Worm (Caenorhabditis elegans): ENCODE data around the gene C25H3.15.

The C25H3.15 gene

ce11 chrII:5661735-5662177 is 3.4 kb upstream of the C25H3.15 start:
- TF ChIP-seq elt-1 (tag; optimal IDR thresholded peaks at IDR 0.05; ENCODE audit: borderline replicate concordance, insufficient read depth) (no peak), ces-1 (GFP tag; optimal IDR thresholded peaks at IDR 0.05) (peak; percentile 61), tbx-8 (GFP tag; optimal IDR thresholded peaks at IDR 0.05) (peak; percentile 34), sptf-1 (tag; optimal IDR thresholded peaks at IDR 0.05) (peak; percentile 95), bed-3 (GFP tag; optimal IDR thresholded peaks at IDR 0.05) (peak; percentile 54), lin-13 (tag; optimal IDR thresholded peaks at IDR 0.05) (no peak), flh-1 (GFP tag; optimal IDR thresholded peaks at IDR 0.05) (peak; percentile 1), nhr-12 (tag; optimal IDR thresholded peaks at IDR 0.05) (peak; percentile 23), mls-2 (tag; optimal IDR thresholded peaks at IDR 0.05) (peak; percentile 97), zip-8 (tag; optimal IDR thresholded peaks at IDR 0.05) (no peak), mep-1 (tag; optimal IDR thresholded peaks at IDR 0.05) (peak; percentile 44), unc-39 (tag; optimal IDR thresholded peaks at IDR 0.05) (no peak), ham-2 (GFP tag; optimal IDR thresholded peaks at IDR 0.05) (peak; percentile 96), cnd-1 (tag; optimal IDR thresholded peaks at IDR 0.05) (peak; percentile 78), nhr-76 (tag; optimal IDR thresholded peaks at IDR 0.05) (peak; percentile 54), lin-32 (GFP tag; optimal IDR thresholded peaks at IDR 0.05) (peak; percentile 70), ceh-39 (tag; optimal IDR thresholded peaks at IDR 0.05) (peak; percentile 73), nhr-28 (tag; optimal IDR thresholded peaks at IDR 0.05) (no peak), unc-62 (GFP tag; optimal IDR thresholded peaks at IDR 0.05) (peak; percentile 58), elt-3 (tag; optimal IDR thresholded peaks at IDR 0.05) (peak; percentile 76), ceh-43 (GFP tag; optimal IDR thresholded peaks at IDR 0.05) (peak; percentile 66), drap-1 (GFP tag; optimal IDR thresholded peaks at IDR 0.05) (peak; percentile 90), mab-5 (tag; optimal IDR thresholded peaks at IDR 0.05) (no peak), nhr-237 (tag; optimal IDR thresholded peaks at IDR 0.05) (peak; percentile 71), hlh-1 (tag; optimal IDR thresholded peaks at IDR 0.05) (peak; percentile 79), nhr-2 (tag; optimal IDR thresholded peaks at IDR 0.05) (peak; percentile 38), snpc-4 (tag; optimal IDR thresholded peaks at IDR 0.05) (no peak), sem-2 (GFP tag; optimal IDR thresholded peaks at IDR 0.05) (peak; percentile 77), pha-4 (tag; optimal IDR thresholded peaks at IDR 0.05) (peak; percentile 80), M03D4.4 (tag; optimal IDR thresholded peaks at IDR 0.05) (peak; percentile 86), blmp-1 (tag; optimal IDR thresholded peaks at IDR 0.05) (no peak), lsy-2 (tag; optimal IDR thresholded peaks at IDR 0.05) (peak; percentile 70), unc-120 (tag; optimal IDR thresholded peaks at IDR 0.05; ENCODE audit: poor library complexity, severe bottlenecking) (peak; percentile 93), ceh-83 (GFP tag; optimal IDR thresholded peaks at IDR 0.05) (peak; percentile 90), ztf-11 (tag; optimal IDR thresholded peaks at IDR 0.05) (peak; percentile 62)

ce11 chrII:5663180-5663791 is 1.8 kb upstream of the C25H3.15 start:
- no peak for TF ChIP-seq ceh-83 (GFP tag; optimal IDR thresholded peaks at IDR 0.05)
- TF ChIP-seq sptf-1 (tag; optimal IDR thresholded peaks at IDR 0.05), result no peak
- TF ChIP-seq mls-2 (tag; optimal IDR thresholded peaks at IDR 0.05), result no peak
- no peak for TF ChIP-seq nhr-12 (tag; optimal IDR thresholded peaks at IDR 0.05)
- no peak for TF ChIP-seq ceh-43 (GFP tag; optimal IDR thresholded peaks at IDR 0.05)
- TF ChIP-seq mep-1 (tag; optimal IDR thresholded peaks at IDR 0.05), result no peak
- TF ChIP-seq nhr-2 (tag; optimal IDR thresholded peaks at IDR 0.05), result no peak
- no peak for TF ChIP-seq elt-1 (tag; optimal IDR thresholded peaks at IDR 0.05; ENCODE audit: borderline replicate concordance, insufficient read depth)
- no peak for TF ChIP-seq sem-2 (GFP tag; optimal IDR thresholded peaks at IDR 0.05)
- TF ChIP-seq pha-4 (tag; optimal IDR thresholded peaks at IDR 0.05), result no peak
- no peak for TF ChIP-seq ceh-39 (tag; optimal IDR thresholded peaks at IDR 0.05)
- TF ChIP-seq M03D4.4 (tag; optimal IDR thresholded peaks at IDR 0.05), result no peak

- no peak for TF ChIP-seq elt-3 (tag; optimal IDR thresholded peaks at IDR 0.05)
- TF ChIP-seq sptf-1 (tag; optimal IDR thresholded peaks at IDR 0.05), result no peak
- no peak for TF ChIP-seq unc-62 (GFP tag; optimal IDR thresholded peaks at IDR 0.05)
- TF ChIP-seq mab-5 (tag; optimal IDR thresholded peaks at IDR 0.05), result no peak
- no peak for TF ChIP-seq zip-8 (tag; optimal IDR thresholded peaks at IDR 0.05)
- no peak for TF ChIP-seq lin-32 (GFP tag; optimal IDR thresholded peaks at IDR 0.05)
- TF ChIP-seq tbx-8 (GFP tag; optimal IDR thresholded peaks at IDR 0.05), result no peak
- TF ChIP-seq lin-13 (tag; optimal IDR thresholded peaks at IDR 0.05), result no peak
- TF ChIP-seq nhr-76 (tag; optimal IDR thresholded peaks at IDR 0.05), result no peak
- TF ChIP-seq mep-1 (tag; optimal IDR thresholded peaks at IDR 0.05), result no peak
- TF ChIP-seq M03D4.4 (tag; optimal IDR thresholded peaks at IDR 0.05), result no peak
- no peak for TF ChIP-seq unc-120 (tag; optimal IDR thresholded peaks at IDR 0.05; ENCODE audit: poor library complexity, severe bottlenecking)
- no peak for TF ChIP-seq snpc-4 (tag; optimal IDR thresholded peaks at IDR 0.05)
- TF ChIP-seq cnd-1 (tag; optimal IDR thresholded peaks at IDR 0.05), result no peak
Measured at ce11 chrII:5665991-5666390, 862 bp downstream of the C25H3.15 start, which contains the start of gene C25H3.16. TSS of gene C25H3.16 (plus strand) at chrII:5666291.
